Fruit fly (Drosophila melanogaster): ENCODE results near the gene CG11927.

The CG11927 gene

DNA sequence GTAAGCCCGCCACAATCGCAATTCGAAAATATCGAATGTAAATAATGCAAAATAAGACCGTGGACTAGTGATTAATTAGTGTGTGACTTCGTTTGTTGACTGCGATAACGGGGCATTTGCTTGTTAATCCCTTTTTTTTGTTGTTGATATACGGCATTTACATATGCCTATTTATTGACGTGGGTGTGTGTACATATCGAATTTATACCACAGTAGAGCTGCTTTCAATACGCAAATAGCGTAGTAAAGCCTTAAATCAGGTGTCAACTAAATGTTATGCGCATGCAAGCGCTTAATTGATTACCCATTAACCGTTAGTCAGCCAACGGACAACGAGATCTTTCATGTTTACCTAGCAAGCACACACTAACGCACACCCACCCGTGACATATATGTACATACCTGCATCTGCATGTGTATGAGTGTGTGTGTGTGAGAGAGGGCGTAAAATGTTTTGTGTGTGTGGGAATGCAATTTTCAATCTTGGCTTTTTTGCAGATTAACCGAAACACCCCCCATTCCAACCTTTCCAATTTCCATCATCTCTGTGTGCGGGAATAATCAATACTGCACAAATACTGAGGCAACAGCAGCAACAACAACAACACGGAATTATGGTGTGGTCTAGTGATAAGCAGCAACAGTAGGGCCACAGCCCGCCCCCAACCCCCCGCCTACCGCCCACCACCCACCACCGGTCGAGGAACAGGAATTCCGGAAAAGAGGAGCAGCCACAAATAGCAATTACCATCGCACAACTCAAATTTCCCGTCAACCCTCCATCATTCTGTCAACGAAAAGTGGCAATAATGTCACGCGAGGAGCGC lies 8.9 kb upstream of the CG11927 start (continued):
- TF ChIP-seq repo (GFP tag; optimal IDR thresholded peaks at IDR 0.05) (peak; percentile 40), rib (GFP tag; IDR thresholded peaks at IDR 0.05) (no peak), CG6765 (GFP tag; optimal IDR thresholded peaks at IDR 0.05) (peak; percentile 19), ham (GFP tag; IDR thresholded peaks at IDR 0.05) (no peak), CG15479 (GFP tag; optimal IDR thresholded peaks at IDR 0.05) (no peak), wek (GFP tag; optimal IDR thresholded peaks at IDR 0.05) (peak; percentile 63), CG15073 (GFP tag; optimal IDR thresholded peaks at IDR 0.05) (no peak), fd64A (GFP tag; optimal IDR thresholded peaks at IDR 0.05) (peak; percentile 92), CG17359 (tag; optimal IDR thresholded peaks at IDR 0.05) (peak; percentile 85), CG7987 (GFP tag; optimal IDR thresholded peaks at IDR 0.05) (peak; percentile 70), pfk (GFP tag; optimal IDR thresholded peaks at IDR 0.05) (peak; percentile 47), CG17612 (GFP tag; IDR thresholded peaks at IDR 0.05) (no peak), NFAT (GFP tag; IDR thresholded peaks at IDR 0.05) (no peak), CG11696 (GFP tag; IDR thresholded peaks at IDR 0.05) (no peak), Spps (tag; optimal IDR thresholded peaks at IDR 0.05) (peak; percentile 5), da (GFP tag; optimal IDR thresholded peaks at IDR 0.05) (no peak), bigmax (GFP tag; optimal IDR thresholded peaks at IDR 0.05) (no peak), twi (tag; optimal IDR thresholded peaks at IDR 0.05) (no peak), CG5180 (GFP tag; optimal IDR thresholded peaks at IDR 0.05) (peak; percentile 60), oc (tag; optimal IDR thresholded peaks at IDR 0.05) (peak; percentile 59), CG11398 (GFP tag; optimal IDR thresholded peaks at IDR 0.05) (peak; percentile 34), ash1 (GFP tag; optimal IDR thresholded peaks at IDR 0.05) (no peak), CG17912 (GFP tag; optimal IDR thresholded peaks at IDR 0.05) (peak; percentile 15), disco-r (GFP tag; optimal IDR thresholded peaks at IDR 0.05) (no peak), Antp (GFP tag; optimal IDR thresholded peaks at IDR 0.05) (no peak), cg (GFP tag; optimal IDR thresholded peaks at IDR 0.05) (peak; percentile 74), CG12659 (GFP tag; optimal IDR thresholded peaks at IDR 0.05) (peak; percentile 16), Nf-YA (GFP tag; IDR thresholded peaks at IDR 0.05) (peak; percentile 28; the same call in 1 of the 2 replicates), CG1647 (GFP tag; optimal IDR thresholded peaks at IDR 0.05) (no peak), CG5953 (GFP tag; IDR thresholded peaks at IDR 0.05) (peak; percentile 43; the same call in 1 of the 2 replicates), pan (optimal IDR thresholded peaks at IDR 0.05) (no peak), pan (GFP tag; optimal IDR thresholded peaks at IDR 0.05 in 1 of 2, IDR thresholded peaks at IDR 0.05 in 1 of 2) (peak in 1 of 2 experiments; percentile 23), Xrp1 (GFP tag; IDR thresholded peaks at IDR 0.05) (peak; percentile 64), jing (GFP tag; optimal IDR thresholded peaks at IDR 0.05) (no peak), al (GFP tag; IDR thresholded peaks at IDR 0.05) (no peak), CG13894 (tag; optimal IDR thresholded peaks at IDR 0.05) (no peak), Sox100B (GFP tag; optimal IDR thresholded peaks at IDR 0.05) (peak; percentile 76), CG33557 (GFP tag; optimal IDR thresholded peaks at IDR 0.05) (peak; percentile 44), CG33213 (GFP tag; optimal IDR thresholded peaks at IDR 0.05) (peak; percentile 38), mam (GFP tag; optimal IDR thresholded peaks at IDR 0.05) (no peak), vfl (GFP tag; optimal IDR thresholded peaks at IDR 0.05) (no peak), Kr (GFP tag; optimal IDR thresholded peaks at IDR 0.05) (no peak), sima (GFP tag; optimal IDR thresholded peaks at IDR 0.05) (no peak), zen (tag; optimal IDR thresholded peaks at IDR 0.05) (peak; percentile 61), mld (GFP tag; IDR thresholded peaks at IDR 0.05; ENCODE audit: partially characterized antibody) (no peak), CG15011 (GFP tag; optimal IDR thresholded peaks at IDR 0.05) (no peak), CG12219 (GFP tag; optimal IDR thresholded peaks at IDR 0.05) (peak; percentile 52), CG32767 (GFP tag; IDR thresholded peaks at IDR 0.05) (no peak), gsb (GFP tag; IDR thresholded peaks at IDR 0.05) (no peak)
